Worm (Caenorhabditis elegans) whole organism, dauer: ENCODE data around the gene C50A2.7.

Experiments
- unc-62 ChIP-seq: sonication (generic microtip); optimal IDR thresholded peaks from 2 replicates; lab custom pipeline; 2017; ENCODE audit warnings: missing biosample characterization, missing genetic modification reagents, missing genetic modification characterization

C50A2.7 gene

DNA sequence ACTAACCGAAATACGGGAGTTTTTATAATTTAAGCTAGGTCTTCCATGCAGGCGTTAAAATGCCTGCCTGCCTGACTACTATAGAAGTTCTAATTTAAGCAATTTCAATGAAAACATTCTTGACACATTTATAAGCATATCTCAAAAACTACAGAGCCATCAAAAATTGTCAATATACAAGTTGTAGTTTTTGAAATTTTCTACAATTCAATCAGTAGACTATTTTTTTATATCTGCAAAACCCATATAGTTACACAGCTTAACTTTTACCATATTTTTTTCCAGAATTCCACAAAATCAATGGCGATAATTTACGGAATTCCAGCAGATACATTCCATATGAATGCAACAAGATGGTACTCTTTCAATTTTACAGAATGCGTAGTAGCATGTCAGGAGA lies at the start of gene C50A2.7:
TSS of gene C50A2.7 (plus strand) at position 301 of the 400 bp plus-strand sequence.
- no peak for TF ChIP-seq unc-62

ce11 chrIV:1113638-1114037 lies 49.6 kb upstream of the C50A2.7 start, which contains the start of gene srx-14:
srx-14 (minus strand) TSS chrIV:1113738.
- TF ChIP-seq unc-62 = no peak

DNA sequence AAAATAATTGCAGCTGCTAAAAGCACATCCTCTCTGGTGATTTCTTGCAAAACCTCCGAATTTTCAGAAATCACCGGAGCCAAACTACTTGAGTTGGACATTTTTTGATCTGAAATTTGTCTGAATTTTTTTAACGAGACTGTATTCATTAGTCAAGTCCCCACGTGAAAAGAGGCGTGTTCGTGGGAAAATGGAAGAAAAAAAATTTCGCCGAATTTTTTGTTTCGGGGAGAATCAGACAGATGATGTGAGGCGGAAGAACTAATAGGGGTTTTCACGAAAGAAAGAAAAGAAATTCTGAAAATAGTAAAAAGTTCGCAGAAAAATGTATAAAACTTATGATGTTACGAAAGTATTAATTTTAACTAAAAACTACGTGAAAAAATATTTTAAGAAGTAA lies 44.7 kb upstream of the C50A2.7 start, which contains the start of gene srx-13:
TSS of gene srx-13 (minus strand) at position 101 of the 400 bp plus-strand sequence.
- TF ChIP-seq unc-62 = no peak

DNA sequence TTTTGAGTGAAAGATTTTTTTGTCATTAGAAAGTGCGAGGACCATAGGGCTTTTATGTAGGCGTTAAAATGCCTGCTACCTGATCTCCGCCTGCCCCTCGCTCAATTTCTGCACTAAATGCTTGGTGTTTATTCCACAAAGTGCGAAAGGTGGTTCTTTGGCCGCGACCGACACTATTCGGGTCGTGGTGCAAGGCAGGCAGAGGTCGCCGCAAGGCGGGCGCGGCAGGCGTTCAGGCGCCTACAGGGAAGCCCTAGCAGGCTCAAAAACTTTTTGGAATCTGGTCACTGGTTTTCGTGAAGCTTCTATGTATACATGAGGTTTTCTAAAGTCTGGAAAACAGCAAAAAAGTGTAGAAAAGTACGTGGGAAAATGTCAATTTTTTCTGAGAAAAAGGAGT lies 42.4 kb upstream of the C50A2.7 start:
- no peak for TF ChIP-seq unc-62

DNA sequence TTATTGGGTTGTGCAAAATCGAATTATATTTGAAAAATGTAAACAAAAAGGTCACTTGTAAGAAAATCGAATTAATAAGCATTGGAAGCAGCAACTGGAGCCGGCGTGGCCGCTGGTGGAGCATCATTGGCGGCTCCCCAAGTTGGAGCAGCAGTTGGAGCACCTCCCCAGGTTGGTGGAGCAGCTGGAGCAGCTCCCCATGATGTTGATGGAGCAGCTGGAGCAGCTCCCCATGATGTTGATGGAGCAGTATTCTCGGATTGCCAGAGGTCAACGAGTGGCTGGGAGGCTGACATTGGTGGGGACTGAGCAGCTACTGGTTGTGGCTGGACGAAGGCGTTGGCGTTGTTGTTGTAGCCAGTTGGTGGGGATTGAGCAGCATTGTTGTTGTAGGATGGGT lies 41.7 kb upstream of the C50A2.7 start:
- no peak for TF ChIP-seq unc-62

- TF ChIP-seq unc-62 = no peak
These were observed 39.9 kb upstream of the C50A2.7 start for ce11 chrIV:1123357-1123756.

DNA sequence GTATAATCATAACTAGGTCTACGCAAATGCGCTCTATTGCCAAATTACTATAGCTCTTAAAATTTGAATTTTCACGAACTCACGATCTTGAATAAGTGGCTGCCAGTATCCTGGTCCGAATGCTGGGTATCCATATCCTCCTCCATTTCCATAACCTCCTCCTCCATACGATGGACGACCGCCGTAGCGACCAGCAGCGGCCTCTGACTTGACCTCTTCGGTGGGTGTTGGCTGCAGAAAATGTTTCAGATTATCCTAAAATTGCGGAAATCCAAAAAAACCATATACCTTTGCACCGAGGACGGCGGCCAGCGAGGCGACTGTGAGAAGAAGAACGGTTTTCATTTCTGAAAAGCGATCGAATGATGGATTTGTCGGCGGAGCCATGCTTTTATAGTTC lies 38.5 kb upstream of the C50A2.7 start, which contains the start of gene perm-4:
TSS of gene perm-4 (minus strand) at position 367 of the 400 bp plus-strand sequence.
- no peak for TF ChIP-seq unc-62

ce11 chrIV:1126490-1126889 lies 36.7 kb upstream of the C50A2.7 start, which contains the start of gene perm-2:
perm-2 (plus strand) TSS chrIV:1126790.
- no peak for TF ChIP-seq unc-62

ce11 chrIV:1127852-1128251 lies 35.4 kb upstream of the C50A2.7 start:
- no peak for TF ChIP-seq unc-62

- TF ChIP-seq unc-62 = no peak
These were observed 26.6 kb upstream of the C50A2.7 start, which contains the start of gene C44B12.6 for ce11 chrIV:1136658-1137057. C44B12.6 (minus strand) TSS chrIV:1136758.

DNA sequence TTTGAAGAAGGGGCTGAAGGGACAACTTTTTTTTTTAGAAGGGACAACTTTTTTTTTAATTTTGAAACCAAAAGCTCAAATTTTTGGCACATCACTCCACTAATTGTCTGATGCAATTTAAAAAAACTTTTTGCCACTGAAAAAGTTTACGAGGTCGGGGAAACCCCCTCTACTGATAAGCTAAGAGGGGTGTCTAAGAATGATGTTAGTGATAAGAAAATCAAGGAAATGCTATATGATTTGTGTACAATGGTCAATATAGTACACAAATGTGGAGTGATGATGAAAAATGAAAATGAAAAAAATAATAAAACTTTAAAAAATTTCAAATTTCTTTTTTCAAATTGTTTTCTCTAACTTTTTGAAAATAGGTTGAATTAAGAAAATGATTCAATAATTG lies 15.6 kb upstream of the C50A2.7 start:
- no peak for TF ChIP-seq unc-62

ce11 chrIV:1148425-1149151 lies 14.6 kb upstream of the C50A2.7 start:
- TF ChIP-seq unc-62 = no peak

ce11 chrIV:1155206-1155605 lies 8.0 kb upstream of the C50A2.7 start:
- TF ChIP-seq unc-62 = no peak

ce11 chrIV:1157928-1158327 lies 5.3 kb upstream of the C50A2.7 start, which contains the start of gene C50A2.3:
C50A2.3 (minus strand) TSS chrIV:1158028.
- no peak for TF ChIP-seq unc-62

ce11 chrIV:1160386-1160785 lies 2.8 kb upstream of the C50A2.7 start, which contains the start of gene ets-8:
ets-8 (minus strand) TSS chrIV:1160486.
- no peak for TF ChIP-seq unc-62

DNA sequence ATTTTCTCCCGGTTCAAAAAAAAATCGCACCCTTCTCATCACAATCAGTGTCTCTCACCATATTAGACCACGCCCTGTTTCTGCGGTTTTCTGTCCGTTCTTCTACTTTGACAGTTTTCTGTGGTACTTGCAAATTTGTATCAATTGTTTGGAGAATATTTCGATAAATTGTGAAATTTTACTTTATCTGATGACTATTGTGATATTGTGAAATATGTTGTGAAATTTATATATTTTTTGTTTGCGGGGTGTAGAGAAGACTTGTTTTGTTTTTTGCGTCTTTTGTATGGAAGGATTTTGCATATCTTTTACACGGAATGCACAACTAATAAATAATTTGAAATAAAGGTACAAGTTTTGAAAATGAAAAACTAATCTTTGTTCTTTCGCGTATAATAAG lies 4.1 kb downstream of the C50A2.7 start:
- TF ChIP-seq unc-62 = no peak

DNA sequence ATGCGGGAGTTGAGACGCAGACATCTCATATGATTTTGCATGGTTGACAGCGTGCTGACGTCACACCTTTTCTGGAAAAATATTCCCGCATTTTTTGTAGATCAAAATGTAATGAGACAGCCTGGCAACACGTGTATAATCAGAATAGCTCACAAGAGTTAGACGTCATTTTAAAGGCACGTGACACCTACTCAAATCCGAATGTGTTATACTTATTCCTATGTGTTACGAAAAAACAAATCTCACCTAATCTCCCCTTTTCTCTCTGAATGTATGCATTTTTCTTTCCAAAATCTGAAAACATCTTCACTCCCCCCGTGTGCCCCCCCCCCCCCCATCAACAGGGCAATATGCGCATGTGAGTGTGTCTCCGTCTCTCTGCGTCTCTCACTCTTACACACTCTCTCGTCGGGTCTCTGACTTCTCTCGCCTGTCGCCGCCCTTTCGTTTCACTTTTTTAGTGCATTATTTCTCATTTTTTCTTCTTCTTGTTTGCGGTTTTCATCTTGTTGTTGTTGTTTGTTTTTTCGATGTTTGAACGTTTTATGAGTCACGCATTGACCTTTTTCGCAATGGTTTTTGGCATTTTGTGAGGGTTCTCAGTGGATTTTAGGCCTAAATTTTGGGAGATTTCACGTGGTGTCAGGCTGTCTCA lies 5.2 kb downstream of the C50A2.7 start:
- TF ChIP-seq unc-62 = no peak

DNA sequence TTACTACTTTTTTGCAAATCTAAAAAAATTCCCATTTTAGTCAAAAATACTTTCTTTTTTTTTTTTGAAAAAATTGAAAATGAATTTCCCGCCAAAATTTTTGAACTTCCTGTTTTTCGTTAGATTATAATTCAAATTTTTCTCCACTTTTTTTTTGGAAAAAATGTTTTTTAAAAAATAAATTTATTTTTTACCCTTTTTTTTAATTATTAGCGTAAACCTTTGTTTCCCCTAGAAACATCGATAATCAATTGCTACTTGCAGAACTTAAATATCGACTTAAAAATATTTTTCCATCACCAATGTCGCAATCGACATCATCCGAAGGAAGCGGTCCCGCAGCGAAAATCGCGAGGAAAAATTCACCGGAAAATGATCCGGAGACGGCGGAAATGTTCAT lies 7.2 kb downstream of the C50A2.7 start, which contains the start of gene cec-2:
TSS of gene cec-2 (plus strand) at position 301 of the 400 bp plus-strand sequence.
- no peak for TF ChIP-seq unc-62
